Fruit fly (Drosophila melanogaster): Measurements from ENCODE around the gene CG44000.

DNA sequence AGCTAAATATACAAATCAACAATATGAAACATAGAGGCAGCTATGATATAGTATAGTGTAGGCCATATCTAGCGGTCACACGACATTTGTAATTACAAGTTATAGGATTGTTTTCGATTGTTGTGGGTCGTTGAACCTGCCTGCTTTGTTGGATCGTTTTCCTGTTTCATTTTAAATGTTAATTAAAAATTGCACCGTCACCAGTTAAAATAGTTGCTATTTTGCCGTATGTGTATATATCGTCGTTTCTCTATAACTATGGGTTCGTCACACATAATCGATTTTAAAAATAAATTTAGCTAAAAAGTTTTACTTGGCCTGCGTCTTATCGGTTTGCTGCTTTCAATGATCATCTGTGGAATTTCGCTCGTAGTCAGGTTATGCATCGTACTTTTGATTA, 29.3 kb downstream of the CG44000 start:
- TF ChIP-seq CG32264 (GFP tag; optimal IDR thresholded peaks at IDR 0.05), result no peak
- TF ChIP-seq OdsH (GFP tag; optimal IDR thresholded peaks at IDR 0.05), result no peak
- TF ChIP-seq Dfd (GFP tag; optimal IDR thresholded peaks at IDR 0.05), result no peak
- TF ChIP-seq Mio (GFP tag; optimal IDR thresholded peaks at IDR 0.05), result no peak
- TF ChIP-seq Hr78 (GFP tag; optimal IDR thresholded peaks at IDR 0.05), result no peak
- no peak for TF ChIP-seq foxo (GFP tag; optimal IDR thresholded peaks at IDR 0.05)
- TF ChIP-seq Dif (GFP tag; optimal IDR thresholded peaks at IDR 0.05; ENCODE audit: partially characterized antibody), result no peak
- no peak for TF ChIP-seq GATAd (GFP tag; optimal IDR thresholded peaks at IDR 0.05)
- no peak for TF ChIP-seq Abd-B (GFP tag; optimal IDR thresholded peaks at IDR 0.05)
- TF ChIP-seq HLH106 (tag; optimal IDR thresholded peaks at IDR 0.05), result no peak
- no peak for TF ChIP-seq woc (GFP tag; optimal IDR thresholded peaks at IDR 0.05)
- no peak for TF ChIP-seq Jra (GFP tag; optimal IDR thresholded peaks at IDR 0.05)
